Fruit fly (Drosophila melanogaster) whole organism, embryonic: ENCODE measurements around the gene cype.

ENCODE experiments used
- Bgb ChIP-seq: fragments of 200-800 bp; sonication (Bioruptor generic); IDR thresholded peaks from 2 replicates; pipeline ENCODE4 v1.3.6; 2022; ENCODE audit warnings: missing biosample characterization, missing genetic modification characterization; ENCODE audit not compliant: partially characterized antibody
- CG11085 ChIP-seq: fragments of 200-800 bp; sonication (Bioruptor generic); IDR thresholded peaks from 2 replicates; pipeline ENCODE4 v1.3.6; 2022; ENCODE audit warnings: missing biosample characterization, missing genetic modification characterization
- CG11560 ChIP-seq: fragments of 200-800 bp; sonication (Bioruptor generic); IDR thresholded peaks from 3 replicates; pipeline ENCODE4 v1.3.6; 2022; ENCODE audit warnings: missing biosample characterization, missing genetic modification characterization
- CG12769 ChIP-seq: fragments of 200-800 bp; sonication (Bioruptor generic); optimal IDR thresholded peaks from 2 replicates; lab custom pipeline; 2019; ENCODE audit warnings: missing biosample characterization, mild to moderate bottlenecking, missing genetic modification characterization, moderate library complexity
- CG13287 ChIP-seq: fragments of 200-800 bp; sonication (Bioruptor generic); IDR thresholded peaks from 2 replicates; pipeline ENCODE4 v1.3.6; 2022; ENCODE audit warnings: missing biosample characterization, missing genetic modification characterization; ENCODE audit not compliant: partially characterized antibody
- CG14965 ChIP-seq: fragments of 200-800 bp; sonication (Bioruptor generic); optimal IDR thresholded peaks from 2 replicates; lab custom pipeline; 2016; ENCODE audit warnings: missing biosample characterization, missing genetic modification characterization, borderline replicate concordance
- CG17612 ChIP-seq: fragments of 200-800 bp; sonication (Bioruptor generic); IDR thresholded peaks from 2 replicates; pipeline ENCODE4 v1.3.6; 2022; ENCODE audit warnings: missing biosample characterization, missing genetic modification characterization
- CG1832 ChIP-seq: fragments of 200-800 bp; sonication (Bioruptor generic); optimal IDR thresholded peaks from 2 replicates; lab custom pipeline; 2017; ENCODE audit warnings: missing biosample characterization, mild to moderate bottlenecking, missing genetic modification characterization, inconsistent platforms
- CG18619 ChIP-seq: fragments of 200-800 bp; sonication (Bioruptor generic); optimal IDR thresholded peaks from 3 replicates; lab custom pipeline; 2017; ENCODE audit warnings: missing biosample characterization, mild to moderate bottlenecking, missing genetic modification characterization
- CG2116 ChIP-seq: fragments of 200-800 bp; sonication (Bioruptor generic); optimal IDR thresholded peaks from 3 replicates; lab custom pipeline; 2018; ENCODE audit warnings: missing biosample characterization, mild to moderate bottlenecking, missing genetic modification characterization
- CG2202 ChIP-seq: fragments of 200-800 bp; sonication (Bioruptor generic); optimal IDR thresholded peaks from 2 replicates; lab custom pipeline; 2018; ENCODE audit warnings: missing biosample characterization, mild to moderate bottlenecking, missing genetic modification characterization
- CG31224 ChIP-seq: fragments of 200-800 bp; sonication (Bioruptor generic); IDR thresholded peaks from 2 replicates; pipeline ENCODE4 v1.3.6; 2022; ENCODE audit warnings: missing biosample characterization, missing genetic modification characterization
- CG4617 ChIP-seq: fragments of 200-800 bp; sonication (Bioruptor generic); optimal IDR thresholded peaks from 3 replicates; lab custom pipeline; 2016; ENCODE audit warnings: missing biosample characterization, missing genetic modification characterization, borderline replicate concordance
- CG5245 ChIP-seq: fragments of 200-800 bp; sonication (Bioruptor generic); optimal IDR thresholded peaks from 3 replicates; lab custom pipeline; 2016; ENCODE audit warnings: missing biosample characterization, missing genetic modification characterization
- CG7839 ChIP-seq: fragments of 200-800 bp; sonication (Bioruptor generic); optimal IDR thresholded peaks from 3 replicates; lab custom pipeline; 2018; ENCODE audit warnings: missing biosample characterization, mild to moderate bottlenecking, missing genetic modification characterization, moderate library complexity
- CG8359 ChIP-seq: fragments of 200-800 bp; sonication (Bioruptor generic); optimal IDR thresholded peaks from 2 replicates; lab custom pipeline; 2017; ENCODE audit warnings: missing biosample characterization, mild to moderate bottlenecking, missing genetic modification characterization, borderline replicate concordance
- CG8765 ChIP-seq: fragments of 200-800 bp; sonication (Bioruptor generic); IDR thresholded peaks from 2 replicates; pipeline ENCODE4 v1.3.6; 2022; ENCODE audit warnings: missing biosample characterization, missing genetic modification characterization
- CrebB ChIP-seq: fragments of 200-800 bp; sonication (Bioruptor generic); optimal IDR thresholded peaks from 3 replicates; lab custom pipeline; 2018; ENCODE audit warnings: missing biosample characterization, mild to moderate bottlenecking, missing genetic modification characterization
- ERR ChIP-seq: fragments of 200-800 bp; sonication (Bioruptor generic); optimal IDR thresholded peaks from 2 replicates; lab custom pipeline; 2016; ENCODE audit warnings: missing biosample characterization, missing genetic modification characterization
- Ets97D ChIP-seq: fragments of 200-800 bp; sonication (Bioruptor generic); optimal IDR thresholded peaks from 3 replicates; lab custom pipeline; 2016; ENCODE audit warnings: missing biosample characterization, missing genetic modification characterization
- H15 ChIP-seq: fragments of 200-800 bp; sonication (Bioruptor generic); IDR thresholded peaks from 3 replicates; pipeline ENCODE4 v1.3.6; 2022; ENCODE audit warnings: missing biosample characterization, missing genetic modification characterization
- Hr3 ChIP-seq: fragments of 200-800 bp; sonication (Bioruptor generic); optimal IDR thresholded peaks from 3 replicates; lab custom pipeline; 2016; ENCODE audit warnings: missing biosample characterization, missing genetic modification characterization
- Hr78 ChIP-seq, 2 experiments: fragments of 200-800 bp in 1 of 2; fragments of >200 bp in 1 of 2; sonication (Bioruptor generic) in 1 of 2; optimal IDR thresholded peaks; 2 replicates each; lab custom pipeline; 2017 to 2019; ENCODE audit warnings: missing biosample characterization in 2 of 2, missing genetic modification characterization in 2 of 2, mild to moderate bottlenecking in 1 of 2, moderate library complexity in 1 of 2
- Meics ChIP-seq: fragments of 200-800 bp; sonication (Bioruptor generic); optimal IDR thresholded peaks from 2 replicates; lab custom pipeline; 2017; ENCODE audit warnings: missing biosample characterization, mild to moderate bottlenecking, missing genetic modification characterization
- Ptx1 ChIP-seq: fragments of 200-800 bp; sonication (Bioruptor generic); IDR thresholded peaks from 2 replicates; pipeline ENCODE4 v1.3.6; 2022; ENCODE audit warnings: missing biosample characterization, missing genetic modification characterization
- bsh ChIP-seq, 2 experiments: fragments of 200-800 bp; sonication (Bioruptor generic); optimal IDR thresholded peaks; 2 replicates each; lab custom pipeline; 2017 to 2018; ENCODE audit warnings: mild to moderate bottlenecking in 2 of 2, missing biosample characterization in 2 of 2, missing genetic modification characterization in 2 of 2, moderate library complexity in 1 of 2
- cad ChIP-seq: fragments of >200 bp; optimal IDR thresholded peaks from 2 replicates; lab custom pipeline; 2017; ENCODE audit warnings: missing biosample characterization, missing genetic modification characterization
- chinmo ChIP-seq: fragments of 200-800 bp; sonication (Bioruptor generic); IDR thresholded peaks from 4 replicates; pipeline ENCODE4 v1.3.6; 2022; ENCODE audit warnings: missing biosample characterization, missing genetic modification characterization; ENCODE audit not compliant: partially characterized antibody
- corto ChIP-seq: fragments of 200-800 bp; sonication (Bioruptor generic); optimal IDR thresholded peaks from 2 replicates; lab custom pipeline; 2016; ENCODE audit warnings: missing biosample characterization, mild to moderate bottlenecking, missing genetic modification characterization, moderate library complexity
- emc ChIP-seq: fragments of 200-800 bp; sonication (Bioruptor generic); optimal IDR thresholded peaks from 2 replicates; lab custom pipeline; 2016; ENCODE audit warnings: missing biosample characterization, missing genetic modification characterization
- exex ChIP-seq: fragments of 200-800 bp; sonication (Bioruptor generic); optimal IDR thresholded peaks from 4 replicates; lab custom pipeline; 2018; ENCODE audit warnings: missing biosample characterization, mild to moderate bottlenecking, missing genetic modification characterization, moderate library complexity
- fd102C ChIP-seq: fragments of 200-800 bp; sonication (Bioruptor generic); optimal IDR thresholded peaks from 2 replicates; lab custom pipeline; 2018; ENCODE audit warnings: missing biosample characterization, mild to moderate bottlenecking, missing genetic modification characterization, moderate library complexity
- grn ChIP-seq: fragments of 200-800 bp; sonication (Bioruptor generic); optimal IDR thresholded peaks from 3 replicates; lab custom pipeline; 2017; ENCODE audit warnings: missing biosample characterization, missing genetic modification characterization
- gsb ChIP-seq: fragments of 200-800 bp; sonication (Bioruptor generic); IDR thresholded peaks from 2 replicates; pipeline ENCODE4 v1.3.6; 2022; ENCODE audit warnings: missing biosample characterization, missing genetic modification characterization
- her ChIP-seq: fragments of 200-800 bp; sonication (Bioruptor generic); optimal IDR thresholded peaks from 2 replicates; lab custom pipeline; 2016; ENCODE audit warnings: missing biosample characterization, missing genetic modification characterization
- knrl ChIP-seq: fragments of 200-800 bp; sonication (Bioruptor generic); IDR thresholded peaks from 3 replicates; pipeline ENCODE4 v1.3.6; 2022; ENCODE audit warnings: missing biosample characterization, missing genetic modification characterization; ENCODE audit not compliant: partially characterized antibody
- lilli ChIP-seq: fragments of 200-800 bp; sonication (Bioruptor generic); optimal IDR thresholded peaks from 3 replicates; lab custom pipeline; 2016; ENCODE audit warnings: missing biosample characterization, missing genetic modification characterization
- nau ChIP-seq: fragments of 200-800 bp; sonication (Bioruptor generic); optimal IDR thresholded peaks from 3 replicates; lab custom pipeline; 2017; ENCODE audit warnings: missing biosample characterization, mild to moderate bottlenecking, missing genetic modification characterization, missing genetic modification reagents
- pnt ChIP-seq: fragments of 200-800 bp; sonication (Bioruptor generic); optimal IDR thresholded peaks from 3 replicates; lab custom pipeline; 2016; ENCODE audit warnings: missing biosample characterization, missing genetic modification characterization
- run ChIP-seq: fragments of 200-800 bp; sonication (Bioruptor generic); optimal IDR thresholded peaks from 3 replicates; lab custom pipeline; 2018; ENCODE audit warnings: missing biosample characterization, mild to moderate bottlenecking, missing genetic modification characterization
- schlank ChIP-seq: fragments of 200-800 bp; sonication (Bioruptor generic); optimal IDR thresholded peaks from 2 replicates; lab custom pipeline; 2018; ENCODE audit warnings: missing biosample characterization, mild to moderate bottlenecking, missing genetic modification characterization
- sd ChIP-seq: fragments of 200-800 bp; sonication (Bioruptor generic); optimal IDR thresholded peaks from 3 replicates; lab custom pipeline; 2018; ENCODE audit warnings: missing biosample characterization, mild to moderate bottlenecking, missing genetic modification characterization, moderate library complexity
- seq ChIP-seq: fragments of 200-800 bp; sonication (Bioruptor generic); IDR thresholded peaks from 2 replicates; pipeline ENCODE4 v1.3.6; 2022; ENCODE audit warnings: missing biosample characterization, missing genetic modification characterization
- shn ChIP-seq: fragments of 200-800 bp; sonication (Bioruptor generic); optimal IDR thresholded peaks from 3 replicates; lab custom pipeline; 2016; ENCODE audit warnings: missing biosample characterization, missing genetic modification characterization
- sima ChIP-seq: fragments of 200-800 bp; sonication (Bioruptor generic); optimal IDR thresholded peaks from 2 replicates; lab custom pipeline; 2016; ENCODE audit warnings: missing biosample characterization, missing genetic modification characterization
- sisA ChIP-seq: fragments of 200-800 bp; sonication (Bioruptor generic); IDR thresholded peaks from 2 replicates; pipeline ENCODE4 v1.3.6; 2022; ENCODE audit warnings: missing biosample characterization, missing genetic modification characterization
- sug ChIP-seq: fragments of 200-800 bp; optimal IDR thresholded peaks from 2 replicates; lab custom pipeline; 2019; ENCODE audit warnings: missing biosample characterization, mild to moderate bottlenecking, missing genetic modification characterization, moderate library complexity
- usp ChIP-seq: fragments of >200 bp; optimal IDR thresholded peaks from 2 replicates; lab custom pipeline; 2017; ENCODE audit warnings: missing biosample characterization, missing genetic modification characterization
- vvl ChIP-seq: fragments of 200-800 bp; sonication (Bioruptor generic); IDR thresholded peaks from 2 replicates; pipeline ENCODE4 v1.3.6; 2022; ENCODE audit warnings: missing biosample characterization, missing genetic modification characterization

Gene cype

DNA sequence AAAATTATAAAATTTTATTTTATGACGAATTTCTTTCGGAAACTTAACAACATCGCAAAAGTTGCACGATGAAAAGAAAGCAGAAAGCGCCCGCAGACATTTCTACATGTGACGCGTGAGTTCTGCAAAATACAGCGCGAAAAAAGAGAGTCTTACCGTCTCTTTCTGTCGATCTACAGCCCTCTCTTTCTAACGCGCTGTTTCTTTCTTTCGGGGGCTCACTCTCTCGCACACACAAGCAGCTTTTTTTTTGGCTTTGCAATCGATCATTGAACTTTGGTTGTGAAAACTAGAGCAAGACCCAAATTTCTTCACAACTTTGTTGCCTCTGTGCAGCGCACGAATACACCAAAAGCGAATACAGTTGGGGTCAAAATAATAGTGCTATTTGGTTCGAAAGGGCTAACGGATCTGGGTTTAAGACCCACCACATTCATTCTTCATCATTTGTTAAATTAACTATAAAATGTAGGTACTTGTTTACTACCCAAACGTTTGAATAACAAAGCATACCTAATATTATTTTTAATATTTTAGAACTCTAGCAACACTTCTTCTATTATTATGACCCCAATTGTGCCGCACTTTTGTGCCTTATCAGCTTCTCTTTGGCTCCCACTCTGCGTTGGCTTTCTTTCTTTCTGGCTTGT is 27.9 kb upstream of the cype start (continued):
- peak; percentile 59 for TF ChIP-seq shn (GFP tag; lab: Kevin White, UChicago)
- peak; percentile 32 for TF ChIP-seq CG2116 (GFP tag; lab: Kevin White, UChicago)
- TF ChIP-seq sima, result no peak
- TF ChIP-seq chinmo (GFP tag; lab: Robert Waterston, UW), result no peak
- no peak for TF ChIP-seq gsb (GFP tag; lab: Robert Waterston, UW)
- peak; percentile 50 for TF ChIP-seq CG8359 (GFP tag; lab: Kevin White, UChicago)
- TF ChIP-seq sd (tag; lab: Kevin White, UChicago), result peak; percentile 42
- no peak for TF ChIP-seq CG11085 (GFP tag; lab: Robert Waterston, UW)
- TF ChIP-seq CG12769 (tag; lab: Kevin White, UChicago), result peak; percentile 21
- no peak for TF ChIP-seq grn (GFP tag; lab: Kevin White, UChicago)
- peak; percentile 87 for TF ChIP-seq vvl
- TF ChIP-seq bsh (GFP tag; optimal IDR thresholded peaks at IDR 0.05; lab: Kevin White, UChicago), result peak in 1 of 2 experiments; percentile 94
- no peak for TF ChIP-seq CG14965 (GFP tag; lab: Kevin White, UChicago)
- TF ChIP-seq lilli (GFP tag; lab: Kevin White, UChicago), result peak; percentile 86
- TF ChIP-seq Ets97D (GFP tag; lab: Kevin White, UChicago), result no peak
- peak; percentile 87 for TF ChIP-seq seq (GFP tag; lab: Robert Waterston, UW)
- TF ChIP-seq CG5245 (GFP tag; lab: Kevin White, UChicago), result peak; percentile 7
- peak; percentile 82 for TF ChIP-seq CG18619 (GFP tag; lab: Kevin White, UChicago)
- no peak for TF ChIP-seq knrl (GFP tag; lab: Robert Waterston, UW)
- TF ChIP-seq run, result peak; percentile 88
- TF ChIP-seq CG1832, result peak; percentile 46
- peak; percentile 1 for TF ChIP-seq ERR (GFP tag; lab: Kevin White, UChicago)
- TF ChIP-seq pnt, result peak; percentile 40
- no peak for TF ChIP-seq CG17612 (GFP tag; lab: Robert Waterston, UW)
- TF ChIP-seq Meics (GFP tag; lab: Kevin White, UChicago), result peak; percentile 70
- peak; percentile 53 for TF ChIP-seq corto (GFP tag; lab: Kevin White, UChicago)
- no peak for TF ChIP-seq emc
- TF ChIP-seq Ptx1 (GFP tag; lab: Robert Waterston, UW), result peak; percentile 80
- peak; percentile 91 for TF ChIP-seq CG7839 (tag; lab: Kevin White, UChicago)
- TF ChIP-seq nau (GFP tag; lab: Kevin White, UChicago), result peak; percentile 82
- no peak for TF ChIP-seq her (GFP tag; lab: Kevin White, UChicago)
- peak; percentile 85 for TF ChIP-seq sisA (GFP tag; lab: Robert Waterston, UW)
- TF ChIP-seq CG8765, result no peak
- no peak for TF ChIP-seq exex
- TF ChIP-seq Hr3 (GFP tag; lab: Kevin White, UChicago), result peak; percentile 91
- no peak for TF ChIP-seq Bgb (GFP tag; lab: Robert Waterston, UW)
- no peak for TF ChIP-seq CG11560 (tag; lab: Robert Waterston, UW)
- peak; percentile 84 for TF ChIP-seq CG2202 (tag; lab: Kevin White, UChicago)
- TF ChIP-seq usp, result no peak
- no peak for TF ChIP-seq cad (GFP tag; lab: Kevin White, UChicago)
- peak in 1 of 2 experiments; percentile 78 for TF ChIP-seq Hr78 (GFP tag; optimal IDR thresholded peaks at IDR 0.05; lab: Kevin White, UChicago)
- TF ChIP-seq CrebB (tag; lab: Kevin White, UChicago), result peak; percentile 86
- TF ChIP-seq CG4617 (GFP tag; lab: Kevin White, UChicago), result peak; percentile 48
- TF ChIP-seq CG13287 (GFP tag; lab: Robert Waterston, UW), result no peak
- TF ChIP-seq sug (tag; lab: Kevin White, UChicago), result peak; percentile 83
- TF ChIP-seq H15 (GFP tag; lab: Robert Waterston, UW), result 0 out of 3 replicates have a peak, but pooled peaks have one; percentile 39
- TF ChIP-seq CG31224 (GFP tag; lab: Robert Waterston, UW), result peak; percentile 35; the same call in 1 of the 2 replicates
- no peak for TF ChIP-seq fd102C (GFP tag; lab: Kevin White, UChicago)
- TF ChIP-seq schlank (tag; lab: Kevin White, UChicago), result peak; percentile 23
